Fruit fly (Drosophila melanogaster): ENCODE results near the gene Prosalpha6.

The Prosalpha6 gene

dm6 chr2L:10237725-10238446, 16.7 kb downstream of the Prosalpha6 start, which contains the start of gene mthl15:
mthl15 (minus strand) TSS chr2L:10238317.
- no peak for TF ChIP-seq Myc (optimal IDR thresholded peaks at IDR 0.05)
- no peak for TF ChIP-seq h (optimal IDR thresholded peaks at IDR 0.05)
- no peak for TF ChIP-seq insv (optimal IDR thresholded peaks at IDR 0.05)
- no peak for TF ChIP-seq Sin3A (optimal IDR thresholded peaks at IDR 0.05)
- TF ChIP-seq ttk (optimal IDR thresholded peaks at IDR 0.05), result no peak
- no peak for TF ChIP-seq psq (optimal IDR thresholded peaks at IDR 0.05)

- TF ChIP-seq Sin3A (optimal IDR thresholded peaks at IDR 0.05), result no peak
- TF ChIP-seq insv (optimal IDR thresholded peaks at IDR 0.05), result no peak
- TF ChIP-seq ttk (optimal IDR thresholded peaks at IDR 0.05), result no peak
- no peak for TF ChIP-seq psq (optimal IDR thresholded peaks at IDR 0.05)
- TF ChIP-seq h (optimal IDR thresholded peaks at IDR 0.05), result no peak
- no peak for TF ChIP-seq Myc (optimal IDR thresholded peaks at IDR 0.05)
Observed at dm6 chr2L:10238726-10239652, 17.8 kb downstream of the Prosalpha6 start, which contains the start of gene me31B. me31B (plus strand) TSS chr2L:10239341.

- TF ChIP-seq psq (optimal IDR thresholded peaks at IDR 0.05) (no peak), h (optimal IDR thresholded peaks at IDR 0.05) (no peak), ttk (optimal IDR thresholded peaks at IDR 0.05) (no peak), Sin3A (optimal IDR thresholded peaks at IDR 0.05) (no peak), insv (optimal IDR thresholded peaks at IDR 0.05) (no peak), Myc (optimal IDR thresholded peaks at IDR 0.05) (no peak)
Observed at dm6 chr2L:10246785-10247190, 25.6 kb downstream of the Prosalpha6 start, which contains the start of gene chico. chico (minus strand) TSS chr2L:10247078.

- no peak for TF ChIP-seq ttk (optimal IDR thresholded peaks at IDR 0.05)
- TF ChIP-seq Sin3A (optimal IDR thresholded peaks at IDR 0.05), result no peak
- TF ChIP-seq insv (optimal IDR thresholded peaks at IDR 0.05), result no peak
- no peak for TF ChIP-seq psq (optimal IDR thresholded peaks at IDR 0.05)
- no peak for TF ChIP-seq h (optimal IDR thresholded peaks at IDR 0.05)
- TF ChIP-seq Myc (optimal IDR thresholded peaks at IDR 0.05), result no peak
Observed at dm6 chr2L:10249655-10250202, 28.6 kb downstream of the Prosalpha6 start.

dm6 chr2L:10250441-10250847, 29.3 kb downstream of the Prosalpha6 start, which contains the start of the genes bsk and CG31717:
bsk (minus strand) TSS chr2L:10250501.
CG31717 (plus strand) TSS chr2L:10250737.
- TF ChIP-seq psq (optimal IDR thresholded peaks at IDR 0.05) (no peak), Sin3A (optimal IDR thresholded peaks at IDR 0.05) (no peak), h (optimal IDR thresholded peaks at IDR 0.05) (no peak), insv (optimal IDR thresholded peaks at IDR 0.05) (no peak), Myc (optimal IDR thresholded peaks at IDR 0.05) (no peak), ttk (optimal IDR thresholded peaks at IDR 0.05) (no peak)

- TF ChIP-seq insv (optimal IDR thresholded peaks at IDR 0.05) (no peak), ttk (optimal IDR thresholded peaks at IDR 0.05) (no peak), Sin3A (optimal IDR thresholded peaks at IDR 0.05) (no peak), psq (optimal IDR thresholded peaks at IDR 0.05) (no peak), Myc (optimal IDR thresholded peaks at IDR 0.05) (no peak), h (optimal IDR thresholded peaks at IDR 0.05) (no peak)
Observed at dm6 chr2L:10251592-10251991, 30.4 kb downstream of the Prosalpha6 start, which contains the start of gene Ror. Ror (plus strand) TSS chr2L:10251843.

- no peak for TF ChIP-seq insv (optimal IDR thresholded peaks at IDR 0.05)
Observed at dm6 chr2L:10255725-10256158, 34.6 kb downstream of the Prosalpha6 start, which contains the start of gene CG5676. CG5676 (minus strand) TSS chr2L:10255891.

dm6 chr2L:10259960-10260749, 39.0 kb downstream of the Prosalpha6 start:
- no peak for TF ChIP-seq Sin3A (optimal IDR thresholded peaks at IDR 0.05)
- no peak for TF ChIP-seq Myc (optimal IDR thresholded peaks at IDR 0.05)
- no peak for TF ChIP-seq h (optimal IDR thresholded peaks at IDR 0.05)
- TF ChIP-seq psq (optimal IDR thresholded peaks at IDR 0.05), result no peak
- no peak for TF ChIP-seq insv (optimal IDR thresholded peaks at IDR 0.05)
- no peak for TF ChIP-seq ttk (optimal IDR thresholded peaks at IDR 0.05)

dm6 chr2L:10260750-10261493, 39.8 kb downstream of the Prosalpha6 start, which contains the start of gene Pten:
Pten (minus strand) TSS chr2L:10261049.
- TF ChIP-seq Sin3A (optimal IDR thresholded peaks at IDR 0.05) (no peak), Myc (optimal IDR thresholded peaks at IDR 0.05) (no peak), h (optimal IDR thresholded peaks at IDR 0.05) (no peak), ttk (optimal IDR thresholded peaks at IDR 0.05) (no peak), psq (optimal IDR thresholded peaks at IDR 0.05) (no peak), insv (optimal IDR thresholded peaks at IDR 0.05) (no peak)

dm6 chr2L:10261774-10262173, 40.6 kb downstream of the Prosalpha6 start:
- no peak for TF ChIP-seq ttk (optimal IDR thresholded peaks at IDR 0.05)

Data from Kc167 (cell line).